Worm (Caenorhabditis elegans): ENCODE results near the gene nhr-188.

The nhr-188 gene

DNA sequence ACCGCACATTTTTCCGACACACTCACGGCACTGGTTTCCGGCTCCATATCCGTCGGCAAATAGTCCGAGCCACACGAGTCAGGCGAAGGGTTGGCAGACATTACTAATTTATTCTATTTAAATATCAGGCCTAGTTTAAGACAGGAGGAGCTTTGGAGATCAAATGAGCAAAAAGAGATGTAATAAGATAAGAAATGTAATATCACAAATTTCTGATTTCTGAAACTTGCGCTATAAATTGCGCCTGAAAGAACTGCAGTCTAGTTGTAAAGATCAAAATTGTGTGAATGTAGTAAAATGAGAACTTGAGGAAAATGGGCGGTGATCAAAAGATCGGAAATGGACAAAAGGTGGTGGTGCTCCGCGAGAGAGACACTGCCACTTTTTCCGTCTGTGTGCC lies 2.8 kb downstream of the nhr-188 start, which contains the start of gene nhr-186:
TSS of gene nhr-186 (minus strand) at position 101 of the 400 bp plus-strand sequence.
- TF ChIP-seq fkh-10 (GFP tag; optimal IDR thresholded peaks at IDR 0.05) (peak; percentile 6), nhr-85 (tag) (no peak), efl-1 (optimal IDR thresholded peaks at IDR 0.05) (no peak), efl-1 (GFP tag; optimal IDR thresholded peaks at IDR 0.05 in 1 of 2) (peak in 1 of 2 experiments; percentile 76)

DNA sequence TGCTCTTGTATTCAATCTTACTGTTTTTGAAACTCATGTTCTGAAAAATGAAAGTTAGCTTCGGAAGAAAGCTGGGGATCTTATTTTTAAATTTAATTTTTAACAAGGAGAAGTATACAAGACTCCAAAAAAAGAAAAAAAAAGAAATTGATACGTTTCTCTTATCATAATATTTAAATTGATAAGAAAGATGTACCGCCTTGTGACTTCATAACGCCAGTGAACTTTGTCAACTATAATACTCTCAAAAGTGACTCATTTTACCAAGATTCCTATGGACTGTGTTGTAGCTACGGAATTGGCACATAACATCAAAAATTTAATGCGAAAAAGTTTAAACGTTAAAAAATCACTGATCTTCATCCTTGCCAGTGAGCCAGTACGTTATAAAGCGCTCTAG lies 5.9 kb downstream of the nhr-188 start:
- TF ChIP-seq elt-2 (tag; optimal IDR thresholded peaks at IDR 0.05), result peak; percentile 76
- TF ChIP-seq dsc-1 (tag; optimal IDR thresholded peaks at IDR 0.05), result no peak

DNA sequence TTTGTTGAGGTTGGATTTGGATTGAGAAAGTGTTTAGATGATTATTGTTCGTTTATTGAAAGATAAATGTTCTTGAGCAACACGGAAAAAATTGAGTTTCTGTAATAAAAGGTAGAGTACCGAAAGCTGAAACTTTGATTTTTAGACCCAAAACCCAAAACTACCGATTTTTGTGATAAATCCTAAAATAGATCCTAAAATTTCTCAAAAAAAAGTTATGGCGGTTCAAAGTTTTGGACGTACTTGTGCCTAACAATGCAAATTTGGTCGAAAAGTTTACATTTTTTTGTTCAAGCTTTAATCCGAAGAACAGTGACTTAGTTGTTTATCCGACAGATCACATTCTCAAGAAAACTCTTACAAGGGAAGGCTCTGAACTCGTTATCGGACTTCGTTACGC lies 10.4 kb downstream of the nhr-188 start, which contains the start of gene nhr-185:
TSS of gene nhr-185 (minus strand) at position 101 of the 400 bp plus-strand sequence.
- TF ChIP-seq nhr-237 (tag; optimal IDR thresholded peaks at IDR 0.05) (no peak), fos-1 (tag; optimal IDR thresholded peaks at IDR 0.05) (no peak), zip-4 (GFP tag; optimal IDR thresholded peaks at IDR 0.05) (no peak), F16B12.6 (tag; optimal IDR thresholded peaks at IDR 0.05) (no peak), tlp-1 (tag; optimal IDR thresholded peaks at IDR 0.05) (no peak), isw-1 (GFP tag; IDR thresholded peaks at IDR 0.05) (no peak), ces-1 (GFP tag; optimal IDR thresholded peaks at IDR 0.05) (no peak), fkh-10 (GFP tag; optimal IDR thresholded peaks at IDR 0.05) (no peak), lir-3 (tag; optimal IDR thresholded peaks at IDR 0.05; ENCODE audit: poor library complexity) (no peak), dpl-1 (GFP tag; optimal IDR thresholded peaks at IDR 0.05) (no peak), lin-15B (tag; optimal IDR thresholded peaks at IDR 0.05) (no peak), nhr-11 (tag; optimal IDR thresholded peaks at IDR 0.05) (no peak), sup-37 (GFP tag; optimal IDR thresholded peaks at IDR 0.05) (no peak), nhr-19 (GFP tag; conservative IDR thresholded peaks at IDR 0.05) (no peak)

DNA sequence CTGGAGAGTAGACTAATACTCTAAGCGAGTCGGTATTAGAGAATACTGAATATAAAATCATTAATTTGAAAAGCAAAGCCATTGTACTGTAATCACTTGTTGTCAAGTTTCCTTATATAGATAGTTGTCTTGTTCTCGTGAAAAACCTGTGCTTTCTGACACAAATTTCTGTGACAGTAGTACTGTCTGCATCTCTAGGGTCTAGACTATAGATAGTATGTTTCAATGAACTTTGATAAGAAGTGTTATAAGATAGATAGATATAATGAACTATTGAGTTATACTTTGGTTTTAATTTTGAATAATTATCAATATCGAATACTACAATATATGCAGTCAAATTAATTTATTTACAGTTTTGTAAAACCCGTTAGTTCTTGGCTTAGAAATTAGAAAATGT lies 13.7 kb downstream of the nhr-188 start, which contains the start of gene ugt-32:
TSS of gene ugt-32 (minus strand) at position 82 of the 400 bp plus-strand sequence.
- no peak for TF ChIP-seq nhr-20 (tag; optimal IDR thresholded peaks at IDR 0.05)
- no peak for TF ChIP-seq efl-1 (optimal IDR thresholded peaks at IDR 0.05)
- TF ChIP-seq efl-1 (GFP tag; optimal IDR thresholded peaks at IDR 0.05 in 1 of 2), result peak in 1 of 2 experiments; percentile 37
- no peak for TF ChIP-seq pax-3 (tag; optimal IDR thresholded peaks at IDR 0.05)
- peak in 1 of 6 experiments; percentile 0 for TF ChIP-seq elt-3 (tag; optimal IDR thresholded peaks at IDR 0.05)
- no peak for TF ChIP-seq nhr-77 (tag; optimal IDR thresholded peaks at IDR 0.05)
- TF ChIP-seq efl-3 (GFP tag; optimal IDR thresholded peaks at IDR 0.05), result no peak
- TF ChIP-seq unc-130 (tag; optimal IDR thresholded peaks at IDR 0.05), result no peak
- peak; percentile 10 for TF ChIP-seq elt-2 (tag; optimal IDR thresholded peaks at IDR 0.05)
- TF ChIP-seq fkh-10 (GFP tag; optimal IDR thresholded peaks at IDR 0.05), result no peak
- TF ChIP-seq blmp-1 (tag; optimal IDR thresholded peaks at IDR 0.05), result no peak
- TF ChIP-seq ztf-11 (tag; optimal IDR thresholded peaks at IDR 0.05), result no peak

DNA sequence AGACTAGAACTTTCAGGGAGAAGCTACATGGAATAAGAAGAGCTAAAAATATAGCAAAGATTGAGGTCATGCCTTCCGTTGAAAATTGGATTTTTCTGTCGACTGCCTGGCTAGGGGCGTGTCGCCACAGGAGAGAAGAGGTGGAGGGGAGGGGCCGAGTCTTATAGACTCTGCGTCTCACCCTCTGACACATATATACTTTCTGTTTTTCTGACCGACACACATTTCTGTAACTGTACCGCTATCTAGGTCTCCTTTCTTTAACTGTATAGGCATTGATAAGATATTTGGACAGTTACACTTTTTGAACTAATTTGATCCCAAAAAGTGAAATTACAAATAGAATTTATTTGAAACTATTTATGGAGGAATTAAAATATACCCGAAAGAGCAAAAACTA lies 16.2 kb downstream of the nhr-188 start:
- TF ChIP-seq elt-3 (tag; optimal IDR thresholded peaks at IDR 0.05) (peak in 1 of 6 experiments; percentile 0), snpc-4 (tag; optimal IDR thresholded peaks at IDR 0.05) (no peak), nhr-85 (tag) (peak; percentile 47)

DNA sequence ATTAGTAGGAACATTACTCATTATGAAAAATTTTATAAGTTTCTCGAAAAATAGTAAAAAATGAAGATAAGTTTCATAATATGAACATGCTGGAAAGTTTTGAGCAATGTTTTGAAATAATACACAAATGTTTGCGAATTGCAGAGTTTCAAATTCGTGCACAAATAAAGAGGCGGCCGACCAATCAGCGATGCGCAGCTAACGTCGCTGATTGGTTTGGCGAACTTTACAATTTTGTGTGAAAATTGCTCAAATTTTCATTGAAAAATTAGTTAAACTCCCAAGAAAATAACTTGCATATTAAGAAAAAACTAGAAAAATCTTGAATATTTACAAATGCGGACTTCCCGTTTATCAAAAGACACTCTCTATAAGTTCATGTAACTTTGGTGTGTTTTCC lies 25.0 kb downstream of the nhr-188 start:
- no peak for TF ChIP-seq nhr-71 (tag; optimal IDR thresholded peaks at IDR 0.05)
- TF ChIP-seq hlh-4 (tag; optimal IDR thresholded peaks at IDR 0.05), result no peak
- no peak for TF ChIP-seq dsc-1 (tag; optimal IDR thresholded peaks at IDR 0.05)
- no peak for TF ChIP-seq nhr-11 (tag; optimal IDR thresholded peaks at IDR 0.05)
- TF ChIP-seq nhr-84 (tag; optimal IDR thresholded peaks at IDR 0.05), result no peak
- no peak for TF ChIP-seq nhr-85 (tag)
- no peak for TF ChIP-seq mdl-1 (tag; optimal IDR thresholded peaks at IDR 0.05)
- TF ChIP-seq lin-35 (GFP tag; optimal IDR thresholded peaks at IDR 0.05), result no peak
- no peak for TF ChIP-seq ces-1 (GFP tag; optimal IDR thresholded peaks at IDR 0.05)
- TF ChIP-seq efl-3 (GFP tag; optimal IDR thresholded peaks at IDR 0.05), result no peak
- no peak for TF ChIP-seq hlh-17 (GFP tag; optimal IDR thresholded peaks at IDR 0.05; ENCODE audit: borderline replicate concordance)
- no peak for TF ChIP-seq Y116A8C.19 (tag; optimal IDR thresholded peaks at IDR 0.05; ENCODE audit: borderline replicate concordance)
- no peak for TF ChIP-seq ama-1 (optimal IDR thresholded peaks at IDR 0.05)
- no peak for TF ChIP-seq nhr-12 (tag; optimal IDR thresholded peaks at IDR 0.05)
- TF ChIP-seq xbp-1 (tag; optimal IDR thresholded peaks at IDR 0.05), result no peak

Data from whole organism, L1 larva.